Fruit fly (Drosophila melanogaster) whole organism, embryonic: ENCODE results near the gene Pex3.

ENCODE experiments used
- CG10366 ChIP-seq: fragments of 200-800 bp; sonication (Bioruptor generic); IDR thresholded peaks from 2 replicates; pipeline ENCODE4 v1.3.6; 2022; ENCODE audit warnings: missing biosample characterization, missing genetic modification characterization
- CG10543 ChIP-seq: fragments of 200-800 bp; sonication (Bioruptor generic); optimal IDR thresholded peaks from 3 replicates; lab custom pipeline; 2017; ENCODE audit warnings: missing biosample characterization, mild to moderate bottlenecking, missing genetic modification characterization, moderate library complexity
- CG10959 ChIP-seq: fragments of 200-800 bp; sonication (Bioruptor generic); IDR thresholded peaks from 2 replicates; pipeline ENCODE4 v1.3.6; 2022; ENCODE audit warnings: missing biosample characterization, missing genetic modification characterization
- CG12769 ChIP-seq: fragments of 200-800 bp; sonication (Bioruptor generic); optimal IDR thresholded peaks from 2 replicates; lab custom pipeline; 2019; ENCODE audit warnings: missing biosample characterization, mild to moderate bottlenecking, missing genetic modification characterization, moderate library complexity
- CG13287 ChIP-seq: fragments of 200-800 bp; sonication (Bioruptor generic); IDR thresholded peaks from 2 replicates; pipeline ENCODE4 v1.3.6; 2022; ENCODE audit warnings: missing biosample characterization, missing genetic modification characterization; ENCODE audit not compliant: partially characterized antibody
- CG13894 ChIP-seq: fragments of 200-800 bp; sonication (Bioruptor generic); optimal IDR thresholded peaks from 3 replicates; lab custom pipeline; 2018; ENCODE audit warnings: missing biosample characterization, mild to moderate bottlenecking, missing genetic modification characterization, moderate library complexity
- CG14710 ChIP-seq: fragments of 200-800 bp; sonication (Bioruptor generic); optimal IDR thresholded peaks from 3 replicates; lab custom pipeline; 2019; ENCODE audit warnings: missing biosample characterization, mild to moderate bottlenecking, missing genetic modification characterization, moderate library complexity
- CG15514 ChIP-seq: fragments of 200-800 bp; sonication (Bioruptor generic); optimal IDR thresholded peaks from 3 replicates; lab custom pipeline; 2017; ENCODE audit warnings: missing biosample characterization, missing genetic modification characterization, mild to moderate bottlenecking, moderate library complexity, missing genetic modification reagents
- CG1603 ChIP-seq: fragments of 200-800 bp; sonication (Bioruptor generic); optimal IDR thresholded peaks from 2 replicates; lab custom pipeline; 2019; ENCODE audit warnings: missing biosample characterization, mild to moderate bottlenecking, missing genetic modification characterization, moderate library complexity
- CG16779 ChIP-seq: fragments of 200-800 bp; sonication (Bioruptor generic); IDR thresholded peaks from 2 replicates; pipeline ENCODE4 v1.3.6; 2022; ENCODE audit warnings: missing biosample characterization, missing genetic modification characterization
- CG16863 ChIP-seq: fragments of 200-800 bp; sonication (Bioruptor generic); optimal IDR thresholded peaks from 3 replicates; lab custom pipeline; 2016; ENCODE audit warnings: missing biosample characterization, missing genetic modification characterization
- CG1832 ChIP-seq: fragments of 200-800 bp; sonication (Bioruptor generic); optimal IDR thresholded peaks from 2 replicates; lab custom pipeline; 2017; ENCODE audit warnings: missing biosample characterization, mild to moderate bottlenecking, missing genetic modification characterization, inconsistent platforms
- CG3065 ChIP-seq: fragments of 200-800 bp; sonication (Bioruptor generic); optimal IDR thresholded peaks from 2 replicates; lab custom pipeline; 2016; ENCODE audit warnings: missing biosample characterization, missing genetic modification characterization
- CG34224 ChIP-seq: fragments of 200-800 bp; sonication (Bioruptor generic); IDR thresholded peaks from 3 replicates; pipeline ENCODE4 v1.3.6; 2022; ENCODE audit warnings: missing biosample characterization, missing genetic modification characterization; ENCODE audit not compliant: partially characterized antibody
- CG3838 ChIP-seq: fragments of 200-800 bp; sonication (Bioruptor generic); optimal IDR thresholded peaks from 3 replicates; lab custom pipeline; 2016; ENCODE audit warnings: missing biosample characterization, missing genetic modification characterization
- CG42726 ChIP-seq: fragments of 200-800 bp; sonication (Bioruptor generic); IDR thresholded peaks from 2 replicates; pipeline ENCODE4 v1.3.6; 2022; ENCODE audit warnings: missing biosample characterization, missing genetic modification characterization; ENCODE audit not compliant: partially characterized antibody
- CG4360 ChIP-seq: fragments of 200-800 bp; sonication (Bioruptor generic); IDR thresholded peaks from 2 replicates; pipeline ENCODE4 v1.3.6; 2022; ENCODE audit warnings: missing biosample characterization, missing genetic modification characterization
- CG43689 ChIP-seq: fragments of 200-800 bp; sonication (Bioruptor generic); IDR thresholded peaks from 2 replicates; pipeline ENCODE4 v1.3.6; 2022; ENCODE audit warnings: missing biosample characterization, missing genetic modification characterization
- CG4424 ChIP-seq: fragments of 200-800 bp; sonication (Bioruptor generic); optimal IDR thresholded peaks from 3 replicates; lab custom pipeline; 2016; ENCODE audit warnings: missing biosample characterization, missing genetic modification characterization
- CG4730 ChIP-seq: fragments of 200-800 bp; sonication (Bioruptor generic); IDR thresholded peaks from 2 replicates; pipeline ENCODE4 v1.3.6; 2022; ENCODE audit warnings: missing biosample characterization, missing genetic modification characterization
- CG6654 ChIP-seq: fragments of 200-800 bp; sonication (Bioruptor generic); optimal IDR thresholded peaks from 2 replicates; lab custom pipeline; 2017; ENCODE audit warnings: missing biosample characterization, mild to moderate bottlenecking, missing genetic modification characterization
- CG8089 ChIP-seq: fragments of 200-800 bp; sonication (Bioruptor generic); optimal IDR thresholded peaks from 3 replicates; lab custom pipeline; 2016; ENCODE audit warnings: missing biosample characterization, missing genetic modification characterization
- CG8388 ChIP-seq: fragments of 200-800 bp; sonication (Bioruptor generic); optimal IDR thresholded peaks from 2 replicates; lab custom pipeline; 2019; ENCODE audit warnings: missing biosample characterization, mild to moderate bottlenecking, missing genetic modification characterization, moderate library complexity
- CG9609 ChIP-seq: fragments of 200-800 bp; sonication (Bioruptor generic); optimal IDR thresholded peaks from 3 replicates; lab custom pipeline; 2016; ENCODE audit warnings: missing biosample characterization, missing genetic modification characterization
- CHES-1-like ChIP-seq: fragments of 200-800 bp; sonication (Bioruptor generic); optimal IDR thresholded peaks from 2 replicates; lab custom pipeline; 2016; ENCODE audit warnings: missing biosample characterization, missing genetic modification characterization
- CoRest ChIP-seq: fragments of 200-800 bp; sonication (Bioruptor generic); optimal IDR thresholded peaks from 3 replicates; lab custom pipeline; 2018; ENCODE audit warnings: missing biosample characterization, mild to moderate bottlenecking, missing genetic modification characterization, moderate library complexity
- Dfd ChIP-seq, 2 experiments: fragments of >200 bp; optimal IDR thresholded peaks; 2 replicates each; lab custom pipeline; 2017; ENCODE audit warnings: missing biosample characterization in 2 of 2, missing genetic modification characterization in 2 of 2
- Drgx ChIP-seq: fragments of 200-800 bp; sonication (Bioruptor generic); IDR thresholded peaks from 2 replicates; pipeline ENCODE4 v1.3.6; 2022; ENCODE audit warnings: missing biosample characterization, missing genetic modification characterization
- Gsc ChIP-seq: fragments of 200-800 bp; sonication (Bioruptor generic); IDR thresholded peaks from 2 replicates; pipeline ENCODE4 v1.3.6; 2022; ENCODE audit warnings: missing biosample characterization, missing genetic modification characterization
- Lpt ChIP-seq: fragments of >200 bp; optimal IDR thresholded peaks from 2 replicates; lab custom pipeline; 2018; ENCODE audit warnings: missing biosample characterization, missing genetic modification characterization
- NC2β ChIP-seq: fragments of 200-800 bp; sonication (Bioruptor generic); optimal IDR thresholded peaks from 2 replicates; lab custom pipeline; 2016; ENCODE audit warnings: missing biosample characterization, missing genetic modification characterization
- Nf-YA ChIP-seq: fragments of 200-800 bp; sonication (Bioruptor generic); IDR thresholded peaks from 2 replicates; pipeline ENCODE4 v1.3.6; 2022; ENCODE audit warnings: missing biosample characterization, missing genetic modification characterization
- TFAM ChIP-seq: fragments of 200-800 bp; sonication (Bioruptor generic); optimal IDR thresholded peaks from 2 replicates; lab custom pipeline; 2017; ENCODE audit warnings: missing biosample characterization, missing genetic modification characterization, inconsistent platforms
- Trl ChIP-seq, 3 experiments: fragments of >200 bp in 2 of 3; fragments of 200-800 bp in 1 of 3; sonication (Bioruptor generic) in 1 of 3; optimal IDR thresholded peaks; 2 replicates in 1 of 3; 3 replicates in 2 of 3; lab custom pipeline; 2016 to 2017; ENCODE audit warnings: missing biosample characterization in 1 of 3, missing genetic modification characterization in 1 of 3
- ara ChIP-seq: fragments of 200-800 bp; sonication (Bioruptor generic); IDR thresholded peaks from 2 replicates; pipeline ENCODE4 v1.3.6; 2022; ENCODE audit warnings: missing biosample characterization, missing genetic modification characterization
- ato ChIP-seq: fragments of 200-800 bp; sonication (Bioruptor generic); IDR thresholded peaks from 2 replicates; pipeline ENCODE4 v1.3.6; 2022; ENCODE audit warnings: missing biosample characterization, missing genetic modification characterization; ENCODE audit not compliant: partially characterized antibody
- bbx ChIP-seq: fragments of 200-800 bp; sonication (Bioruptor generic); IDR thresholded peaks from 2 replicates; pipeline ENCODE4 v1.3.6; 2022; ENCODE audit warnings: missing biosample characterization, missing genetic modification characterization; ENCODE audit not compliant: partially characterized antibody
- btn ChIP-seq: fragments of 200-800 bp; sonication (Bioruptor generic); optimal IDR thresholded peaks from 2 replicates; lab custom pipeline; 2016; ENCODE audit warnings: missing biosample characterization, missing genetic modification characterization
- chm ChIP-seq: fragments of 200-800 bp; sonication (Bioruptor generic); IDR thresholded peaks from 2 replicates; pipeline ENCODE4 v1.3.6; 2022; ENCODE audit warnings: missing biosample characterization, missing genetic modification characterization
- exex ChIP-seq: fragments of 200-800 bp; sonication (Bioruptor generic); optimal IDR thresholded peaks from 4 replicates; lab custom pipeline; 2018; ENCODE audit warnings: missing biosample characterization, mild to moderate bottlenecking, missing genetic modification characterization, moderate library complexity
- gcm ChIP-seq: fragments of 200-800 bp; sonication (Bioruptor generic); optimal IDR thresholded peaks from 2 replicates; lab custom pipeline; 2019; ENCODE audit warnings: missing biosample characterization, mild to moderate bottlenecking, missing genetic modification characterization, moderate library complexity
- ind ChIP-seq: fragments of 200-800 bp; sonication (Bioruptor generic); optimal IDR thresholded peaks from 3 replicates; lab custom pipeline; 2016; ENCODE audit warnings: missing biosample characterization, missing genetic modification characterization
- lbe ChIP-seq: fragments of 200-800 bp; sonication (Bioruptor generic); optimal IDR thresholded peaks from 2 replicates; lab custom pipeline; 2016; ENCODE audit warnings: missing biosample characterization, mild to moderate bottlenecking, missing genetic modification characterization
- oc ChIP-seq: fragments of 200-800 bp; sonication (Bioruptor generic); optimal IDR thresholded peaks from 2 replicates; lab custom pipeline; 2018; ENCODE audit warnings: missing biosample characterization, mild to moderate bottlenecking, missing genetic modification characterization, moderate library complexity
- org-1 ChIP-seq: fragments of 200-800 bp; sonication (Bioruptor generic); optimal IDR thresholded peaks from 2 replicates; lab custom pipeline; 2017; ENCODE audit warnings: missing biosample characterization, missing genetic modification characterization
- otp ChIP-seq: fragments of 200-800 bp; sonication (Bioruptor generic); IDR thresholded peaks from 3 replicates; pipeline ENCODE4, ENCODE4 v1.3.6; 2022; ENCODE audit warnings: missing biosample characterization, missing genetic modification characterization
- pum ChIP-seq: fragments of 200-800 bp; sonication (Bioruptor generic); optimal IDR thresholded peaks from 2 replicates; lab custom pipeline; 2016; ENCODE audit warnings: missing biosample characterization, missing genetic modification characterization
- sd ChIP-seq: fragments of 200-800 bp; sonication (Bioruptor generic); optimal IDR thresholded peaks from 3 replicates; lab custom pipeline; 2018; ENCODE audit warnings: missing biosample characterization, mild to moderate bottlenecking, missing genetic modification characterization, moderate library complexity
- so ChIP-seq: fragments of 200-800 bp; sonication (Bioruptor generic); IDR thresholded peaks from 3 replicates; pipeline ENCODE4 v1.3.6; 2022; ENCODE audit warnings: missing biosample characterization, missing genetic modification characterization
- unc-4 ChIP-seq: fragments of 200-800 bp; sonication (Bioruptor generic); IDR thresholded peaks from 2 replicates; pipeline ENCODE4 v1.3.6; 2022; ENCODE audit warnings: missing biosample characterization, missing genetic modification characterization; ENCODE audit not compliant: partially characterized antibody

The Pex3 gene

DNA sequence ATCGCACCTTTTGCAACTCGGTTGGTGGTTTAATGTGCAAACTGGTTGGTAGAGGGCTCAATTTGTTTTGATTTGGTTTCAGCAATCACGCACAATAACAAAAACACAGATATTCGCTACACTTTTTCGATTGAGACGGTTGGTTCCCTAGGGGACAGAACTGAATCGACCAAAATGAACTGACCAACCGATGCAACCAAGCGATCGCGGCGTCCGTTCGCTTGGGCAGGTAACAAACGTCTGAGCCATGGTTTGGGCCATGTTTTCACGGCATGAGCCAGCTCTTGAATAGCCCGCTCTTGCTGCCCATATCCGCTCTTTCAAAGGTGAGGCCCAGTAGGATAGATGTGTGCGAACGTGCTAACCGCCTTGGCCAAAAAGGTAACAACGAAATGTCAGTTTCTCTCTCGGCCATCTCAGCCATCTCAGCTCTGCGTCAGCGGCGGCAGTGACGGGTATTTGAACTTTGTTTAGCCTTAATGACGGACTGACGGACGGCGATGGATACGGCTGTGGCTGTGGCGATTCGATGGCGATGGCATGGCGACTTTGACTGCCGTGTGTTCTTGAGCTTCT is 19.0 kb upstream of the Pex3 start, which contains the start of gene CG16959 (continued):
- TF ChIP-seq CG4424 (GFP tag; lab: Kevin White, UChicago), result no peak
- TF ChIP-seq CHES-1-like, result no peak
- peak; percentile 27 for TF ChIP-seq CG15514 (GFP tag; lab: Kevin White, UChicago)
- no peak for TF ChIP-seq ara (GFP tag; lab: Robert Waterston, UW)
- TF ChIP-seq TFAM (GFP tag; lab: Kevin White, UChicago), result no peak
- no peak for TF ChIP-seq CG42726 (GFP tag; lab: Robert Waterston, UW)
- no peak for TF ChIP-seq CG1603
- no peak for TF ChIP-seq ato (GFP tag; lab: Robert Waterston, UW)
- peak; percentile 42; the same call in 1 of the 3 replicates for TF ChIP-seq otp (GFP tag; lab: Robert Waterston, UW)
- no peak for TF ChIP-seq NC2β (GFP tag; lab: Kevin White, UChicago)
- no peak for TF ChIP-seq CG9609
- peak; percentile 12; the same call in 1 of the 2 replicates for TF ChIP-seq bbx (GFP tag; lab: Robert Waterston, UW)
- TF ChIP-seq CG8089 (GFP tag; lab: Kevin White, UChicago), result no peak
- TF ChIP-seq CG3065, result no peak
- TF ChIP-seq CG10959 (GFP tag; lab: Robert Waterston, UW), result no peak
- TF ChIP-seq CG13894 (tag; lab: Kevin White, UChicago), result no peak
- TF ChIP-seq CG34224, result peak; percentile 30; the same call in 1 of the 3 replicates
- TF ChIP-seq ind (GFP tag; lab: Kevin White, UChicago), result no peak
- TF ChIP-seq pum (GFP tag; lab: Kevin White, UChicago), result no peak
- TF ChIP-seq gcm, result no peak
- TF ChIP-seq CG16863 (GFP tag; lab: Kevin White, UChicago), result no peak
- no peak for TF ChIP-seq oc (tag; lab: Kevin White, UChicago)
- peak; percentile 50; the same call in 1 of the 2 replicates for TF ChIP-seq CG13287 (GFP tag; lab: Robert Waterston, UW)
- no peak for TF ChIP-seq Gsc
- no peak for TF ChIP-seq Nf-YA (GFP tag; lab: Robert Waterston, UW)
- no peak for TF ChIP-seq CG16779 (GFP tag; lab: Robert Waterston, UW)
- no peak for TF ChIP-seq so (GFP tag; lab: Robert Waterston, UW)
- TF ChIP-seq CG4360 (GFP tag; lab: Robert Waterston, UW), result no peak
- TF ChIP-seq Dfd (GFP tag; optimal IDR thresholded peaks at IDR 0.05; lab: Kevin White, UChicago), result no peak
- TF ChIP-seq CG43689 (GFP tag; lab: Robert Waterston, UW), result no peak
- TF ChIP-seq unc-4 (GFP tag; lab: Robert Waterston, UW), result no peak
- no peak for TF ChIP-seq CoRest (tag; lab: Kevin White, UChicago)
- no peak for TF ChIP-seq btn (GFP tag; lab: Kevin White, UChicago)
- peak; percentile 79 for TF ChIP-seq CG12769
- TF ChIP-seq Trl (optimal IDR thresholded peaks at IDR 0.05; lab: Kevin White, UChicago), result peak; percentile 50 to 55
- TF ChIP-seq Trl (GFP tag; optimal IDR thresholded peaks at IDR 0.05; lab: Kevin White, UChicago), result no peak
- no peak for TF ChIP-seq CG6654 (GFP tag; lab: Kevin White, UChicago)
- no peak for TF ChIP-seq CG10366
- TF ChIP-seq CG14710 (tag; lab: Kevin White, UChicago), result no peak
- TF ChIP-seq CG4730, result no peak
- TF ChIP-seq CG8388 (GFP tag; lab: Kevin White, UChicago), result no peak
- no peak for TF ChIP-seq exex (tag; lab: Kevin White, UChicago)
- no peak for TF ChIP-seq CG10543 (GFP tag; lab: Kevin White, UChicago)
- no peak for TF ChIP-seq sd (tag; lab: Kevin White, UChicago)
- no peak for TF ChIP-seq chm
- no peak for TF ChIP-seq org-1
- TF ChIP-seq CG3838 (GFP tag; lab: Kevin White, UChicago), result no peak
- no peak for TF ChIP-seq CG1832
- no peak for TF ChIP-seq Lpt (GFP tag; lab: Kevin White, UChicago)
- TF ChIP-seq Drgx (GFP tag; lab: Robert Waterston, UW), result peak; percentile 21; the same call in 1 of the 2 replicates
- TF ChIP-seq lbe, result no peak
